Fruit fly (Drosophila melanogaster) ovary, adult (tissue): ENCODE measurements around the gene hth.

Source experiments
- CG17801 ChIP-seq: fragments of 200-800 bp; optimal IDR thresholded peaks from 2 replicates; lab custom pipeline; 2019; ENCODE audit warnings: missing biosample characterization, mild to moderate bottlenecking, missing genetic modification characterization, moderate library complexity; ENCODE audit not compliant: partially characterized antibody

The hth gene

DNA sequence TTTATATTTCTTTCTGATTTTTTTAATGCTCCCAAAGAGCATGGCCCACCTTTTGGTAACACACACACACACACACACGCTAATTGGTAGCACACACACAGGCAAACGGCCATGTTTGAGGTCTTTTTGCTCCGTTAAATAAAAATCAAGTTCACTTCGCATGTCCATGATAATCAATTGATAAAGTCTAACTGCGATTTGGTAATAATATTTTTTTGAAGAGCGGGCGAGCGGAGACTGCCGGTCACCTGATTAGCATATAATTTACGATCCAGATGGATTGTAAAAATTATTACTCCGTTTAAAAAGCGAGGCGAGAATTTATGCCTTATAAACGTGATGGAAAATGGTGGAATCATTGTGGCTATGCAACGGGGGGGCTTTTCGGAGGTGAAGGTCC, 27.5 kb downstream of the hth start:
- TF ChIP-seq CG17801 (GFP tag; lab: Kevin White, UChicago): no peak

DNA sequence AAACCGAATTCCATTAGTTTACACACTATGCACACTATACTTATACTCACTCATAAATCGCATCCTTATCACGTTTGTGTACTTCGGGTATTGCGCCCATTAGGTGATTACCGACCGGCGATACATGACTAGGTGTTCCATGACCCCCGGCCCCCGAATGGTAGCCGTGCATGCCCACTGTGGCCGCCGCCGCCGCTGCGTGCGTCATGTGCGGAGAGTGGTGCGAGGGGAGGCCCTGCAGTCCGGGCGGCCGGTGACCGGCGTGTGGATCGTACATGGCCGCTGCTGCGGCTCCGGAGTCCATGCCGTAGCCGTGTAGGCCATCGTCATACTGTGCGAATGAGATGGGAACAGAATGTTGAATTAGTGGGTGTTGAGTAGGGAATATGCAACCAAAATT, 34.3 kb downstream of the hth start:
- no peak for TF ChIP-seq CG17801 (GFP tag; lab: Kevin White, UChicago)

DNA sequence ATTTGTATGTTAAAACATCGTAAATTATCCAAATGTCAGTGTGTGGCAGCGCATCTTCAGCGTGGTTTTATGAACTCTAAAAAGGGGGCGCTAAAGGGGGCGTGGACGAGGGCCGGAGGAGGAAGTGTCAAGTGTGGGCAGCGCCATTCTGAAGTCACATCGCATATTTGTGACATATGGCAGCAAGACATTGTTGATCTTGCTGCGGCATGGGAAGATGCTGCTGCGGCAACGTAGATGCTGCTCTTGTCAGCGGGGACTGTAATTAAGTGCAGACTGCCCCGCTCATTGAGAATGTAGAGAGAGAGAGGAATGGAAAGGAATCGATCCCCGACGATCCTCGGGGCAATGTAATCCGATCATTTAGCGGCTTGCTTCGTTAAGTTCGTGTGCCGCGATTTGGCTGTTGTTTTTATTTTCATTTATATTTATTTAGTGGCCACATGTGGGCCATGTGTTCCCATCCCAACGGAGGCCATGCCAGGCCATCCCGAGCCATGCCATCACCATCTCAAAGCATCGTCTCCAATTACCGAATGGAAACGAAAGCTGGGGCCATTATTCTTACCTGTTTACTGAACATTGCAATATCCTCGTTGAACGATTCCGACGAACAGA, 37.0 kb downstream of the hth start:
- TF ChIP-seq CG17801 (GFP tag; lab: Kevin White, UChicago): no peak

DNA sequence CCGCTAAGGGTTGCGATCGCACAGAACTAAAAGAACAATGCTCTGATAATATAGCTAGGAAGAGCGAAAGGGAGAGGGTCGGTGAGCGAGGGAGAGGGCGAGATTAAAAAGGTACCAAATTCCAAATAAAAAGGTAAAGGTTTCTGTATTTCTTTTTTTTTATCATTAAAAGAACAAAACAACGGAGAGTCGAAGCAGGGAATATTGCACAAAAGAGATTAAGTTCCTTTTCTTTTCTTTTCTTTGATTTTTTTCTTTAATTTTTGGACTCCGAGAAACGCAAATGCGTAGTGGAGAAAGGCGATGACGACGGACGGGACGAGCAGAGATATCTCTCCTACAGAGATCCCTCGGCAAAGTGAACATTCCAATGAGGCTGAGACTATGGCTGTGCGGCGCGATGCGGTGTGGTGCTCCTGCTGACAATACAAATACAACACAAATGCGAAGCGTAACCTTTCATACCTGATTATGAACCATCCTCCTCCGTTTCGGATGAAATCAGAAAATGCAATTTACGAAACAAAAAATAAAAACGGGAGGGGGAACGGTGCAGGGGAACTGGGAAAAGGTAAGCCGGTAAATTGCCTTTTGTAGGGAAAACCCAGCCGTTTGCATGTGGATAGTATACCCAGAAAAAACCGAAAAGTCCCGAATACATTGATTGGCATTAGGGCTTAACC, 39.6 kb downstream of the hth start:
- no peak for TF ChIP-seq CG17801 (GFP tag; lab: Kevin White, UChicago)

DNA sequence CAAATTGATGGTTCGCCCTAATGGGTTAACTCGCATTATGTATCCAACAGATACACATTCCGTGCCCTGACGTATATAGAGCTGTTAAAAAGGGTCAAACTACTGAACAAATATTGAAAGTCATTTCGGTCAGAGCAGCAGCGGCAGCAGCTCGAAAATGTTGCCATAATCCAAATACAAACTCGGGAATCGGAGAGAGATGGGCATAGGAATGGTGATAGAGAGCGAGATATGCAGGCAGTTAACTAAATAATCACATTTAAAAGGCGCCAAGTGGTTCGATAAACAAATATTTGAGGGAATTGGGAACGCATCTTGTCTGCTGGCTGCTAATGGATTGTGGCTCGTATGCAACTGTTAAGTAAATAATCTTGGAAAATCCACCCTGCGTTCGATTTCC, 40.4 kb downstream of the hth start:
- no peak for TF ChIP-seq CG17801 (GFP tag; lab: Kevin White, UChicago)

DNA sequence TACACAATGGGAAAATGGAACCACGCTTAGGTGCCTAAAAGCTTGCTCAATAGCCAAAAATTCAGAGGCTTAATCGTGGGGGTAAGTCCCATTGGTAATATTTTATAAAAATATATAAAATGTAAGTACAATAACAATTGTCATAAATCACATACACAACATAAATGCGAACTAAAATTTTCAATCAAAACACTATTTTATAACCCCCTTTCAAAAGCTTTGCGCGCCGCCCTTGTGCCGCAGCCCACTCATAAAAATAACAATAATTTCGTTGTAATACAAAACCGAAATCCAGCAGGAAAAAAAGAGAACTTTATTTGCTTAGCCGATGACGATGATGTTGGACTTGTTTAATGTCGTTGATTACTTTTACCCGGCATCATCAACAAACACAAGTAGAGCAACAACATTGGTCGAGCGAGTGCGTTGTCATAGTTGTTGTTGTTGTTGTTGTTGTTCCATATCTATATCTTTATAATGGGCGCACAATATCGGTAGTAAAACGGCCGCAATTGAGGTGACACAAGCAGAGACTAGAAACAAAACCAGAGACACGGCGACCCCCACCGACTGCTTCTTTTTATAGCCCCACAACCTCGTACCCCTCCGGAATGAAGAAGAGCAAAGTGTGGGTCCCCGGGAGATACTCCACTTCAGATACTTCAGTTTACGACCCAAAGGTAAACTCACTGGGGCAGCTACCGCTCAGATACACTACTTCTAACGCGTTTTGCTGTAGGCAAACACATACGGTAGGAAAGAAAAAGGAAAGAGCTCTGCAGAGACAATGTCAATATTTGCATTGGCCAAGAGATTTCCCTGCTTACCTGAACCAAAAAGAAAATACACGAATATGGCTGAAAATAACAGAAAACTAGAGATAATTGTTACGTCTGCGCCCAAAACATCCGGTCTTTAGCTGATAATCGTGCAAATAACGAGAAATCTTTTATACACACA, 41.5 kb downstream of the hth start:
- no peak for TF ChIP-seq CG17801 (GFP tag; lab: Kevin White, UChicago)

DNA sequence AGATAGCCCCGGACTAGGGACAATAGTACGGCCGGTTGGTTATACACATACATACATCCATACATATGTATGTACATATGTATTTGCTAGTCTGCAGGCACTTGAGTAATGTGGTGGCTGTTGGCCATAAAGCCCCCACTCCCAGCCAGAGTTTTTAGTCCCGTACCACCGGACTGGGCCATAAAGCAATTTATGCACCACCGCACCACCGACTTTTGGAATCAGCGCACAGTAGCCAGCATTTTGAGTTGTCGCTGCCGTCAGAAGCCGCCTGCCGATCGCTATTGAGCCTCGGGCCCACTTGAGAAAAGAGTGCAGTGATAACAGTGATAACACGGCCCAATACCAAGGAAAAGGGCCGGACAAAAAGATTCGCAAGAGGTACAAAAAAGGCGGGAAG, 42.9 kb downstream of the hth start:
- no peak for TF ChIP-seq CG17801 (GFP tag; lab: Kevin White, UChicago)

DNA sequence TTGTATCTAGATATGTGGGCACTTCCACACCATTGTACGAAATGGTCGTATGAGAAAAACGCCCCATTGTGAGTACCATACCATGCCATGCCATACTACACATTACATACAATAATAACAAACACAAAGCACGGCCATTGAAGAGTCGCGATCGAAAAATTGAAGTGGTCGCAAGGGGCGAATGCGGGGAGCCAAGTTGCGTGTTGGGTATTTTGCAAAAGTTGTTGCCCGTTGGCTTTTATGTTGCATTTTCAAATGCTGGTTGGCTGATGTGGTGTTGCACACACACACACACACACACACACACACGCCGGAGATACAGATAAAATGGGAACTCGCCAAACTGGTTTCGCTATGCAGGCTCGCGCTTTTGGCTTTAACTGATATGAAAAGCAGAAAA, 44.5 kb downstream of the hth start:
- TF ChIP-seq CG17801 (GFP tag; lab: Kevin White, UChicago): no peak

DNA sequence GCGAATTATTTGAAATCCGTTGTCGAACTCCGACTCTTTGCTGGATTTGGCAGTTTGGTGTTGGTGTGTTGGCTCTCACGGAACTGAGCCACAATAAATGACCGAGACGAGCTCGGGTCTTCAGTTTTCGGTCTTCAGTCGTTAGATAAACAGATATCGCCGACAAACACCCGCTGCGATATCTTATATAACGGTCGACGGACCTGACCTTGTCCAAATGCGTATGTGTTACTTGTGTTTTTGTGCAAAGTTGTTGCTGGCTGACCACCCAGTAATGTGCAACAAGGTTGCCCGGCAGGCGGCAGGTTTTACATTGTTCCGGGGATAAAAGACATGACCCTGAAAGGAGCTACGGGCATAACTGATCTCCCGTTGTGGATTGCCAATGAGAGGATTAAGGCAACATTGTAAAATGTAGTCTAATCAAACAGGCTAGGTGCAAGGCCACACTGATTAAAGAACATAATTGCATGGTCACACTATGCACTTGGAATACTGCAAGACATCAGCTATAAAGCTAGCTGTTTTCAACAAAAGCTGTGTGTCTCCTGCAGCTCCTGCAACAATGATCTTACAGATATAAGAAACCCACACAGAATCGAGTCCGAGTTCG, 45.1 kb downstream of the hth start:
- no peak for TF ChIP-seq CG17801 (GFP tag; lab: Kevin White, UChicago)

DNA sequence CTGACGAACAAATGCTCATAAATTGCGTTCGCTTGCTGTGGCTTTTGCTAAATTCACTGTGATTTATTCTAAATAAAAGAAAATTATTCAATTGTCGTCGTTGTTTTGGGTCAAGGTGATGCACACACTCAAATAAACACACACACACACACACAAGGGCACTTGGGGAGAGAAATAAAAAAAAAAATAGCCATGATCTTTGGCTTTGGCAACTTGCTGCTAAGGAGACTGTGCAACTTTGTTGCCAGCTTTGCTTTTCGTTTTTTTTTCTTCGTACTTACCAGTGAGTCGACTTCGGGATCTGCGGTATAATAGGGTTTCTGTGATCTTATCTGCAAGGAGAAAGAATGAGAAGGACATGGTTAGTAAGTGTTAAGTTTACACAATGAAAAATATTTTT, 46.1 kb downstream of the hth start:
- no peak for TF ChIP-seq CG17801 (GFP tag; lab: Kevin White, UChicago)

DNA sequence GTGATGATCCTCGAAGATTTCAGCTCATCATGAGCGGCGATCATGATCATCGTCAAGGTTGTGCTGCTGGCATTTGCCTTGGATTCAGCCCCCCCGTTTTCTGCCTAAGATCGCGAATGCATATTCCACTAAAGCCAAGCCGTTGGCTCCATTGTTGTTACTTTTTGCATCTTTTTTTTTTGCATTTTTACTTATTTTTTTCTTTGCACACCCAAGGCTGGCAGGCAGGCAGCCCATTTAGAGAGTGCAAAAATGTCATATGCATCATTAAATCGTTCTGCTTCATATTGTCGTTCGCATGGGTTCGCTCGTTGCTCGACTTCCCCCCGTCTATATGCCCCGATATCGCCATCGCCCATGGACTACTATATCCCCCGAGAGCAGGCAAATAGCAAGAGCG, 46.5 kb downstream of the hth start:
- no peak for TF ChIP-seq CG17801 (GFP tag; lab: Kevin White, UChicago)

DNA sequence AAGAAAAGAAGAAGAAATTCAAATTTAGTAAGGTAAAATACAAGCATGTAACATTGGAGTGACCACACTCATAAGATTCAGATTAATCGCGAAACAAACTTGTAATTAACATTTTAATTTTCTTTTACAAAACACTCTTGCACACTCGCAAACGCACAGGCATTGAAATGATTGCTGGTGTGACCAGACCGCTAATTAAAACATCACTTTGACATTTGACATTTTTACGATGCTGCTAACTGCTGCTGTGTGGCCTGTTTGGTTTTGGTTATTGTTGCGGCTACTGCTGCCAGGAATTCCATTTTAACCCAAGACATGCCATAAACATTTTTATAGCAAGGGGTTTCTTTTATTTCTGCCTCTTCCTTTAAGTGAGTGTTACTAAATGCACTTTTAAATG, 47.9 kb downstream of the hth start:
- TF ChIP-seq CG17801 (GFP tag; lab: Kevin White, UChicago): no peak

DNA sequence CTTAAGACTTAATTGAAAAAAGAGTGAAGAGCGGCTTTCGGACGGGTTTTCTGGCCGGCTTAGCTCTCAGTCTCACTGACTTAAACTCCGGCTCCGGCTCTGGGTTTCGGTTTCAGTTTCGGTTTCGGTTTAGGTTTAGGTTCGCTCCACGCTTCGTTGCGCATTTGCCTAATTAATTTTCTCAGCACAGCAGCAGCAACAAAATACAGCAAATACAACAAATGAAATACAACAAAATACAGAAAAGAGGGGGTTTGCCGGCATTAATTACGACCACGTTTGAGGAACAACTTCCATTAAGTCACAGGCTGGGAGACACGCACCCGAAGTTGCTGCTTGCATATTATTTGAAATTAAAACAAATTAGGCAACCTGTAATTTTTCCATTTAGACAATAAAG, 49.3 kb downstream of the hth start:
- no peak for TF ChIP-seq CG17801 (GFP tag; lab: Kevin White, UChicago)

DNA sequence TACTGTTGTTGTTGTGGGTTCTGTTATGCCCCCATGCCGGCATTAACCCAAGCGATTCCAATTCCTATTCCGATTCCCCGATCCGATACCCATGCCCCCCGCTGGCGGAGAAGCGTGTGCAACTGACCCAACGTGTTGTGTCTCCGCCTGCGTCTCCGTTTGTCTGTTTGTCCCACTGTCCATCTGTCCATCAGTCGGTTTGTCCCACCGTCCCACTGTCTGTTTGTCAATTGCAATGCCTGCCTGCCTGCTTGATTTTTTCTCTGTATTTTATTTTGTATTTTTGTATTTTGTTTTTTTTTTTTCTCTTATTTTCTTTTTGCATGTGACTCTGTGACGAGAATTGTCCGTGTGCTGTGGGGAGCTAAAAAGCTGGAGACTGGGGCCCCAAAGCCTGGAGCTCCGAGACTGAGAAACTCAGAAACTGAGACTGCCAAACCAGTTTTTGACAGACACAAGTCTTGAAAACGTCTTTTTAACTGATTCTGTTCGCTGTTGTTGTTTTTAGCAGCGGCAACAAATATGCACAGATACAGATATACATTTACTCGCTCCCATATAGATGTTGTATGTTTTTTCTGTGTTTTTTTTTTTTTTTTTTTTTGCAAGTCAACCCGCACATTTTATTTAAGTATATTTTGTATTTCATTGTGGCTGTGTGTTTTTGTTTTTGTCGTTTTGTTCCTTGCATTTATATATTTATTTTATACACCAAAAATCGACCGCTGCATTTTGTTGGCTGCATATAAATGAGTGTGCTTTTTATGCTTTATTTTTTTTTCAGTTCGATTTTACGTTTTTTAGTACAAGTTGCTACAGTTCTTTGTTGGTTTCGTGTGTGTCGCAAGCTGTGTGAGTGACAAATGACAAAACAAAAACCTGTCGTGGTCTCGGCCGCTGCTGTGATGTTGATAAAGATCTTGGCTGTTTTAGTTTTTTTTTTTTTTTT, 50.5 kb downstream of the hth start:
- TF ChIP-seq CG17801 (GFP tag; lab: Kevin White, UChicago): no peak
